Fruit fly (Drosophila melanogaster): Measurements from ENCODE around the gene CG3225.

DNA sequence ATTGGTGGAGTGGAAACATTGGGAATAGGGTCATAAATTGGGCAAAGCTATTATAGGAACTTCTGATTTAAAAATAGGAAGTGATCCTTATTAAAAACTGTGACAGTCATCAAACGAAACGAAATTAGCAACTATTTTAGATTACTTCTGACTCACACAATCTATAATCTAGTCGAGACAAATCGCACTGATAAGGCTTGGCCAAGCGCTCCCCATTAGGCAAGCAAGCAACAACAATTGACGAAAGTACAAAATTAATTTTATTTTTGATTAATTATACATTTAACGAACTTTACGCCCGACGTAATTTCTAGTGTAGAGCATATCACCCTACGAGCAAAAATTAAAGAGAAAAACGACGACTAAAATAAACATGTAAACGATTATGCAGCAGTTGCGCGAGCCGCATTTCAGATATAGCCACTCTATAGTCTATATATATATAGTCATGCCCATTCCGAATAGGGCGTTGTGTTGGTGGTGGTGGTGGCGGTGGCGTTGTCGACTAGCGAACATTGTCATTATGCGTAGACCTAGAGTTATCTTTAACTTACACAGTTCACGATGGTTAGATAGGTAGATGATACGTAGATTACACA is 17.1 kb upstream of the CG3225 start, which contains the start of gene Ir25a:
- TF ChIP-seq CG32264 (GFP tag; optimal IDR thresholded peaks at IDR 0.05) (no peak), Jra (GFP tag; optimal IDR thresholded peaks at IDR 0.05) (no peak), N (GFP tag; optimal IDR thresholded peaks at IDR 0.05) (no peak), tai (GFP tag; optimal IDR thresholded peaks at IDR 0.05) (no peak), Mio (GFP tag; optimal IDR thresholded peaks at IDR 0.05) (no peak), Myc (optimal IDR thresholded peaks at IDR 0.05) (no peak), Hr78 (GFP tag; optimal IDR thresholded peaks at IDR 0.05) (no peak), CG9705 (GFP tag; optimal IDR thresholded peaks at IDR 0.05) (no peak), pan (optimal IDR thresholded peaks at IDR 0.05) (no peak)

All from whole organism, wandering third instar larva.